Worm (Caenorhabditis elegans): ENCODE measurements around the gene rbm-17.

DNA sequence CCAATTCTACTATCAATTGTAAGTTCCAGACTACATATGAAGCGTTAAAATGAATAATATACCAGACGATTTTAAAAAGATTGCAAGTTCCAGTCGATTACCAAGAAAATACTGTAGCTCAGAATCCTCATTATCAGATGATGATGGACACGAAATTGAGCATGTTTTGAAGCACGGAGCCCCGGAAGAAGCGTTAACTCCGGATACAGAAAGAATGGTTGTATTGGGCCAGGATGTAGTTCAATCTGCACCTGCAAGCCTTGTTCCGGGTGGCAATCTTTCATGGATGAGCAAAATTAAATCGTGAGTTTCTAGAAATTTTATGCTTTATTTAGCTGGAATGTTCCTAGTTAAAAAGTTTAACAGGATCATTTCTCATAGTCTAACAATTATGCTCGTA lies 29.9 kb downstream of the rbm-17 start, which contains the start of gene atg-4.2:
- no peak for TF ChIP-seq ztf-11 (tag; optimal IDR thresholded peaks at IDR 0.05)
- no peak for TF ChIP-seq ceh-82 (tag; optimal IDR thresholded peaks at IDR 0.05)
- TF ChIP-seq nhr-48 (tag; optimal IDR thresholded peaks at IDR 0.05), result no peak
